Fruit fly (Drosophila melanogaster) whole organism, wandering third instar larva: ENCODE results near the gene AstA-R1.

Experiments used
- CG9705 ChIP-seq: fragments of 200-800 bp; sonication (Bioruptor generic); optimal IDR thresholded peaks from 2 replicates; lab custom pipeline; 2018; ENCODE audit warnings: missing biosample characterization, mild to moderate bottlenecking, missing genetic modification characterization
- HLH106 ChIP-seq: fragments of 200-800 bp; optimal IDR thresholded peaks from 3 replicates; lab custom pipeline; 2019; ENCODE audit warnings: missing biosample characterization, mild to moderate bottlenecking, missing genetic modification characterization, moderate library complexity
- Hr78 ChIP-seq: fragments of >200 bp; optimal IDR thresholded peaks from 2 replicates; lab custom pipeline; 2017; ENCODE audit warnings: missing biosample characterization, missing genetic modification characterization
- OdsH ChIP-seq: fragments of 200-800 bp; sonication (Bioruptor generic); optimal IDR thresholded peaks from 2 replicates; lab custom pipeline; 2016; ENCODE audit warnings: missing biosample characterization, mild to moderate bottlenecking, missing genetic modification characterization
- Rel ChIP-seq, 2 experiments: fragments of 200-800 bp; sonication (Bioruptor generic) in 1 of 2; optimal IDR thresholded peaks; 2 replicates in 1 of 2; 3 replicates in 1 of 2; lab custom pipeline; 2016 to 2019; ENCODE audit warnings: mild to moderate bottlenecking in 2 of 2, missing biosample characterization in 2 of 2, missing genetic modification characterization in 2 of 2, moderate library complexity in 1 of 2
- Vsx2 ChIP-seq: fragments of 200-300, 225-300 bp; sonication (Bioruptor generic); optimal IDR thresholded peaks from 2 replicates; lab custom pipeline; 2018; ENCODE audit warnings: missing biosample characterization, missing genetic modification characterization; ENCODE audit not compliant: partially characterized antibody
- br ChIP-seq: fragments of 200-800 bp; sonication (Bioruptor generic); optimal IDR thresholded peaks from 2 replicates; lab custom pipeline; 2016; ENCODE audit warnings: missing biosample characterization, missing genetic modification characterization
- dl ChIP-seq, 2 experiments: fragments of 175-275, 200-275 bp in 1 of 2; fragments of 200-275 bp in 1 of 2; sonication (Bioruptor generic); optimal IDR thresholded peaks; lab custom pipeline; 2018; ENCODE audit warnings: mild to moderate bottlenecking in 2 of 2, missing biosample characterization in 2 of 2, missing genetic modification characterization in 2 of 2, moderate library complexity in 2 of 2; ENCODE audit not compliant: partially characterized antibody in 2 of 2, insufficient read depth in 1 of 2
- fru ChIP-seq: fragments of 200-800 bp; sonication (Bioruptor generic); optimal IDR thresholded peaks from 3 replicates; lab custom pipeline; 2016; ENCODE audit warnings: missing biosample characterization, mild to moderate bottlenecking, missing genetic modification characterization
- h ChIP-seq: fragments of 200-800 bp; sonication (Bioruptor generic); optimal IDR thresholded peaks from 3 replicates; lab custom pipeline; 2016; ENCODE audit warnings: missing biosample characterization, mild to moderate bottlenecking, missing genetic modification characterization
- pan ChIP-seq: fragments of >200 bp; optimal IDR thresholded peaks from 2 replicates; lab custom pipeline; 2017
- psq ChIP-seq: fragments of 200-800 bp; sonication (Bioruptor generic); optimal IDR thresholded peaks from 3 replicates; lab custom pipeline; 2017; ENCODE audit warnings: missing biosample characterization, mild to moderate bottlenecking, missing genetic modification characterization, moderate library complexity
- usp ChIP-seq: fragments of >200 bp; optimal IDR thresholded peaks from 2 replicates; lab custom pipeline; 2017; ENCODE audit warnings: missing biosample characterization, missing genetic modification characterization

- TF ChIP-seq psq (GFP tag; lab: Kevin White, UChicago), result peak; percentile 19
- TF ChIP-seq Vsx2 (GFP tag; lab: Kevin White, UChicago), result no peak
- peak; percentile 60 for TF ChIP-seq br (GFP tag; lab: Kevin White, UChicago)
- TF ChIP-seq OdsH (GFP tag; lab: Kevin White, UChicago), result peak; percentile 19
- TF ChIP-seq pan (lab: Kevin White, UChicago), result no peak
- no peak for TF ChIP-seq dl (GFP tag; optimal IDR thresholded peaks at IDR 0.05; lab: Kevin White, UChicago; ENCODE audit: insufficient read depth in 1 of 2, partially characterized antibody in 2 of 2)
- TF ChIP-seq HLH106 (tag; lab: Kevin White, UChicago), result peak; percentile 62
- peak; percentile 64 for TF ChIP-seq fru
- TF ChIP-seq usp (GFP tag; lab: Kevin White, UChicago), result no peak
- no peak for TF ChIP-seq Rel (GFP tag; optimal IDR thresholded peaks at IDR 0.05; lab: Kevin White, UChicago)
- TF ChIP-seq Rel (tag; optimal IDR thresholded peaks at IDR 0.05; lab: Kevin White, UChicago), result no peak
- TF ChIP-seq Hr78 (GFP tag; lab: Kevin White, UChicago), result no peak
- TF ChIP-seq h (GFP tag; lab: Kevin White, UChicago), result peak; percentile 63
- peak; percentile 36 for TF ChIP-seq CG9705 (GFP tag; lab: Kevin White, UChicago)
These were observed 116.3 kb downstream of the AstA-R1 start for dm6 chrX:3690631-3691030.
